Fruit fly (Drosophila melanogaster) whole organism, embryonic: ENCODE results near the gene CG1635.
A peak's percentile ranks its signal among the peaks of the same experiment; 100 is the strongest.

Experiments
- Antp ChIP-seq: fragments of 200-800 bp; sonication (Bioruptor generic); optimal IDR thresholded peaks from 3 replicates; lab custom pipeline; 2016; ENCODE audit warnings: missing biosample characterization, missing genetic modification characterization
- Blimp-1 ChIP-seq: fragments of 200-800 bp; sonication (Bioruptor generic); optimal IDR thresholded peaks from 3 replicates; lab custom pipeline; 2018; ENCODE audit warnings: missing biosample characterization, missing genetic modification characterization, mild to moderate bottlenecking, moderate library complexity, missing genetic modification reagents
- CG10209 ChIP-seq: fragments of 200-800 bp; sonication (Bioruptor generic); optimal IDR thresholded peaks from 3 replicates; lab custom pipeline; 2017; ENCODE audit warnings: missing biosample characterization, mild to moderate bottlenecking, missing genetic modification characterization, missing genetic modification reagents
- CG11247 ChIP-seq: fragments of 200-800 bp; sonication (Bioruptor generic); IDR thresholded peaks from 2 replicates; pipeline ENCODE4 v1.3.6; 2022; ENCODE audit warnings: missing biosample characterization, missing genetic modification characterization
- CG11398 ChIP-seq: fragments of 200-800 bp; sonication (Bioruptor generic); optimal IDR thresholded peaks from 2 replicates; lab custom pipeline; 2016; ENCODE audit warnings: missing biosample characterization, missing genetic modification characterization
- CG11504 ChIP-seq: fragments of 200-800 bp; sonication (Bioruptor generic); optimal IDR thresholded peaks from 3 replicates; lab custom pipeline; 2019; ENCODE audit warnings: missing biosample characterization, mild to moderate bottlenecking, missing genetic modification characterization, moderate library complexity
- CG12104 ChIP-seq: fragments of 200-800 bp; sonication (Bioruptor generic); optimal IDR thresholded peaks from 3 replicates; lab custom pipeline; 2016; ENCODE audit warnings: missing biosample characterization, missing genetic modification characterization
- CG13287 ChIP-seq: fragments of 200-800 bp; sonication (Bioruptor generic); IDR thresholded peaks from 2 replicates; pipeline ENCODE4 v1.3.6; 2022; ENCODE audit warnings: missing biosample characterization, missing genetic modification characterization; ENCODE audit not compliant: partially characterized antibody
- CG13624 ChIP-seq: fragments of 200-800 bp; sonication (Bioruptor generic); optimal IDR thresholded peaks from 2 replicates; lab custom pipeline; 2016; ENCODE audit warnings: missing biosample characterization, missing genetic modification characterization
- CG14965 ChIP-seq: fragments of 200-800 bp; sonication (Bioruptor generic); optimal IDR thresholded peaks from 2 replicates; lab custom pipeline; 2016; ENCODE audit warnings: missing biosample characterization, missing genetic modification characterization, borderline replicate concordance
- CG16813 ChIP-seq: fragments of 200-800 bp; sonication (Bioruptor generic); IDR thresholded peaks from 3 replicates; pipeline ENCODE4 v1.3.6; 2022; ENCODE audit warnings: missing biosample characterization, missing genetic modification characterization; ENCODE audit not compliant: partially characterized antibody
- CG17186 ChIP-seq: fragments of 200-800 bp; sonication (Bioruptor generic); optimal IDR thresholded peaks from 3 replicates; lab custom pipeline; 2017; ENCODE audit warnings: missing biosample characterization, missing genetic modification reagents, missing genetic modification characterization
- CG17385 ChIP-seq: fragments of 200-800 bp; sonication (Bioruptor generic); optimal IDR thresholded peaks from 3 replicates; lab custom pipeline; 2018; ENCODE audit warnings: missing biosample characterization, mild to moderate bottlenecking, missing genetic modification characterization
- CG18011 ChIP-seq: fragments of 200-800 bp; sonication (Bioruptor generic); optimal IDR thresholded peaks from 2 replicates; lab custom pipeline; 2017; ENCODE audit warnings: missing biosample characterization, missing genetic modification characterization, mild to moderate bottlenecking, moderate library complexity, missing genotype
- CG2199 ChIP-seq: fragments of 200-800 bp; sonication (Bioruptor generic); IDR thresholded peaks from 3 replicates; pipeline ENCODE4 v1.3.6; 2022; ENCODE audit warnings: missing biosample characterization, missing genetic modification characterization
- CG32532 ChIP-seq: fragments of 200-800 bp; sonication (Bioruptor generic); IDR thresholded peaks from 2 replicates; pipeline ENCODE4 v1.3.6; 2022; ENCODE audit warnings: missing biosample characterization, missing genetic modification characterization
- CG3838 ChIP-seq: fragments of 200-800 bp; sonication (Bioruptor generic); optimal IDR thresholded peaks from 3 replicates; lab custom pipeline; 2016; ENCODE audit warnings: missing biosample characterization, missing genetic modification characterization
- CG4282 ChIP-seq: fragments of 200-800 bp; sonication (Bioruptor generic); optimal IDR thresholded peaks from 2 replicates; lab custom pipeline; 2016; ENCODE audit warnings: missing biosample characterization, missing genetic modification characterization
- CG43689 ChIP-seq: fragments of 200-800 bp; sonication (Bioruptor generic); IDR thresholded peaks from 2 replicates; pipeline ENCODE4 v1.3.6; 2022; ENCODE audit warnings: missing biosample characterization, missing genetic modification characterization
- CG5180 ChIP-seq: fragments of 200-800 bp; sonication (Bioruptor generic); optimal IDR thresholded peaks from 3 replicates; lab custom pipeline; 2017; ENCODE audit warnings: missing biosample characterization, missing genetic modification characterization, mild to moderate bottlenecking, moderate library complexity, missing genetic modification reagents
- CG7357 ChIP-seq: fragments of 200-800 bp; sonication (Bioruptor generic); IDR thresholded peaks from 3 replicates; pipeline ENCODE4 v1.3.6; 2022; ENCODE audit warnings: missing biosample characterization, missing genetic modification characterization
- CG8478 ChIP-seq: fragments of >200 bp; optimal IDR thresholded peaks from 2 replicates; lab custom pipeline; 2018
- CG8924 ChIP-seq: fragments of 200-800 bp; optimal IDR thresholded peaks from 3 replicates; lab custom pipeline; 2019; ENCODE audit warnings: missing biosample characterization, mild to moderate bottlenecking, missing genetic modification characterization, moderate library complexity
- CG9609 ChIP-seq: fragments of 200-800 bp; sonication (Bioruptor generic); optimal IDR thresholded peaks from 3 replicates; lab custom pipeline; 2016; ENCODE audit warnings: missing biosample characterization, missing genetic modification characterization
- CG9797 ChIP-seq: fragments of 200-800 bp; sonication (Bioruptor generic); optimal IDR thresholded peaks from 3 replicates; lab custom pipeline; 2018; ENCODE audit warnings: missing biosample characterization, mild to moderate bottlenecking, missing genetic modification characterization
- CG9876 ChIP-seq: fragments of 200-800 bp; sonication (Bioruptor generic); optimal IDR thresholded peaks from 2 replicates; lab custom pipeline; 2016; ENCODE audit warnings: missing biosample characterization, missing genetic modification characterization
- Fer1 ChIP-seq: fragments of 200-800 bp; sonication (Bioruptor generic); optimal IDR thresholded peaks from 2 replicates; lab custom pipeline; 2017; ENCODE audit warnings: missing biosample characterization, mild to moderate bottlenecking, missing genetic modification characterization
- HmgD ChIP-seq: fragments of 200-800 bp; sonication (Bioruptor generic); optimal IDR thresholded peaks from 3 replicates; lab custom pipeline; 2016; ENCODE audit warnings: missing biosample characterization, missing genetic modification characterization
- HmgZ ChIP-seq: fragments of 200-800 bp; sonication (Bioruptor generic); optimal IDR thresholded peaks from 2 replicates; lab custom pipeline; 2018; ENCODE audit warnings: missing biosample characterization, mild to moderate bottlenecking, missing genetic modification characterization
- Hmr ChIP-seq: fragments of 200-800 bp; sonication (Bioruptor generic); optimal IDR thresholded peaks from 3 replicates; lab custom pipeline; 2017; ENCODE audit warnings: mild to moderate bottlenecking, missing biosample characterization, missing genetic modification reagents, missing genetic modification characterization
- Hmx ChIP-seq: fragments of 200-800 bp; sonication (Bioruptor generic); optimal IDR thresholded peaks from 2 replicates; lab custom pipeline; 2016; ENCODE audit warnings: missing biosample characterization, missing genetic modification characterization
- NK7.1 ChIP-seq: fragments of 200-800 bp; sonication (Bioruptor generic); optimal IDR thresholded peaks from 3 replicates; lab custom pipeline; 2016; ENCODE audit warnings: missing biosample characterization, missing genetic modification characterization
- YL-1 ChIP-seq: fragments of 200-800 bp; sonication (Bioruptor generic); optimal IDR thresholded peaks from 3 replicates; lab custom pipeline; 2017; ENCODE audit warnings: missing biosample characterization, mild to moderate bottlenecking, missing genetic modification characterization
- bowl ChIP-seq: fragments of 200-800 bp; sonication (Bioruptor generic); IDR thresholded peaks from 2 replicates; pipeline ENCODE4 v1.3.6; 2022; ENCODE audit warnings: missing biosample characterization, missing genetic modification characterization
- caup ChIP-seq: fragments of 200-800 bp; sonication (Bioruptor generic); optimal IDR thresholded peaks from 3 replicates; lab custom pipeline; 2017; ENCODE audit warnings: missing biosample characterization, mild to moderate bottlenecking, missing genetic modification characterization, moderate library complexity; ENCODE audit not compliant: severe bottlenecking
- chinmo ChIP-seq: fragments of 200-800 bp; sonication (Bioruptor generic); IDR thresholded peaks from 4 replicates; pipeline ENCODE4 v1.3.6; 2022; ENCODE audit warnings: missing biosample characterization, missing genetic modification characterization; ENCODE audit not compliant: partially characterized antibody
- chn ChIP-seq: fragments of 200-800 bp; sonication (Bioruptor generic); optimal IDR thresholded peaks from 2 replicates; lab custom pipeline; 2016; ENCODE audit warnings: missing biosample characterization, missing genetic modification characterization
- da ChIP-seq: fragments of 200-800 bp; sonication (Bioruptor generic); optimal IDR thresholded peaks from 2 replicates; lab custom pipeline; 2016; ENCODE audit warnings: missing biosample characterization, missing genetic modification characterization
- dysf ChIP-seq: fragments of 200-800 bp; sonication (Bioruptor generic); IDR thresholded peaks from 3 replicates; pipeline ENCODE4 v1.3.6; 2022; ENCODE audit warnings: missing biosample characterization, missing genetic modification characterization
- eyg ChIP-seq: fragments of 200-800 bp; sonication (Bioruptor generic); optimal IDR thresholded peaks from 3 replicates; lab custom pipeline; 2016; ENCODE audit warnings: missing biosample characterization, missing genetic modification characterization
- kah ChIP-seq: fragments of 200-800 bp; sonication (Bioruptor generic); optimal IDR thresholded peaks from 2 replicates; lab custom pipeline; 2018; ENCODE audit warnings: missing biosample characterization, mild to moderate bottlenecking, missing genetic modification characterization
- nau ChIP-seq: fragments of 200-800 bp; sonication (Bioruptor generic); optimal IDR thresholded peaks from 3 replicates; lab custom pipeline; 2017; ENCODE audit warnings: missing biosample characterization, mild to moderate bottlenecking, missing genetic modification characterization, missing genetic modification reagents
- pfk ChIP-seq: fragments of 200-800 bp; sonication (Bioruptor generic); optimal IDR thresholded peaks from 2 replicates; lab custom pipeline; 2018; ENCODE audit warnings: missing biosample characterization, mild to moderate bottlenecking, missing genetic modification characterization, moderate library complexity
- tin ChIP-seq: fragments of 200-800 bp; sonication (Bioruptor generic); optimal IDR thresholded peaks from 3 replicates; lab custom pipeline; 2016; ENCODE audit warnings: missing biosample characterization, missing genetic modification characterization
- tup ChIP-seq: fragments of 200-800 bp; sonication (Bioruptor generic); optimal IDR thresholded peaks from 2 replicates; lab custom pipeline; 2016; ENCODE audit warnings: missing biosample characterization, mild to moderate bottlenecking, missing genetic modification characterization, moderate library complexity
- tx ChIP-seq: fragments of 200-800 bp; sonication (Bioruptor generic); optimal IDR thresholded peaks from 2 replicates; lab custom pipeline; 2016; ENCODE audit warnings: missing biosample characterization, missing genetic modification characterization
- unc-4 ChIP-seq: fragments of 200-800 bp; sonication (Bioruptor generic); IDR thresholded peaks from 2 replicates; pipeline ENCODE4 v1.3.6; 2022; ENCODE audit warnings: missing biosample characterization, missing genetic modification characterization; ENCODE audit not compliant: partially characterized antibody
- vnd ChIP-seq: fragments of 200-800 bp; sonication (Bioruptor generic); IDR thresholded peaks from 3 replicates; pipeline ENCODE4 v1.3.6; 2022; ENCODE audit warnings: missing biosample characterization, missing genetic modification characterization; ENCODE audit not compliant: partially characterized antibody
- zf30C ChIP-seq: fragments of 200-800 bp; sonication (Bioruptor generic); optimal IDR thresholded peaks from 3 replicates; lab custom pipeline; 2018; ENCODE audit warnings: missing biosample characterization, mild to moderate bottlenecking, missing genetic modification characterization

The CG1635 gene

DNA sequence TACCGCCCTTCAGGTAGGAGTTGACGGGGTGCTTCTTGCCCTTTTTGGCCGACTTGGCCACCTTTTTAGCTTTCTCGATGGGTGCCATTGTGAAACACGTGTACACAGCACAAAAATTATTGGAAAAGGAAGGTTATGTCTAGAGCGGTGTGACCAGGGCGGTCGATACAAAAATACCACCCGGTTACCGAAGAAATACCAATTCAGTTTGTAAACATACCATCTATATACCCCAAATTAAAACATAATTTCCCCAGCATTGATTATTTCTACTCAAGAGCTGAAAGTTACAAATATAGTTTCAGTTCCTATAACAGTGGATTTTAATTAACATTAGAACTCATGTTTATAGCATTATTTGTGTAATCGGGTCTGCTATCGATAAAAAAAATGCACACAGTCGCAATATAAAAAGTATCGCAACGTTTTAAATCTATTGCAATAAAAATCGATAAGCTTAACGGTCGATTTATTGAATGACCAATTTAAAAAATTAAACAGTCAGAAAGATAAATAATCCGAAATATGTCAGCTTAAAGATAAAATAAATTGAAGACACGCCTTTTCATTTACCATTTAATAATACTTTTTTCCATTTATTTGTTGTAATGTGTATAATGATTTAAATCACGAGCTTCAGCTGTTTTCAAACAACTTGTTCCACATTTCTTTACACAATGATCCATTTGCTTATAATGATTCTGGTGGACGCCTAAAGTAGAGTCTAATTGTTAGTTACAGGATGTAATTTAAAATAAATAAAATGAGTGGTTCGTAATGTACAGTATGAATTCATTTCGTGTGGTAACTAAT, 7.8 kb downstream of the CG1635 start, which contains the start of gene RpL6 (continued):
- no peak for TF ChIP-seq CG9609 (GFP tag; lab: Kevin White, UChicago)
- peak; percentile 47 for TF ChIP-seq pfk (GFP tag; lab: Kevin White, UChicago)
- TF ChIP-seq CG13287 = peak; percentile 88
- TF ChIP-seq tin = no peak
- no peak for TF ChIP-seq CG3838 (GFP tag; lab: Kevin White, UChicago)
- TF ChIP-seq tup = no peak
- TF ChIP-seq unc-4 (GFP tag; lab: Robert Waterston, UW) = peak; percentile 86
- TF ChIP-seq Antp = no peak
- TF ChIP-seq CG4282 (GFP tag; lab: Kevin White, UChicago) = no peak
- no peak for TF ChIP-seq CG2199
- TF ChIP-seq chn (GFP tag; lab: Kevin White, UChicago) = no peak
- TF ChIP-seq CG9876 (GFP tag; lab: Kevin White, UChicago) = no peak
- no peak for TF ChIP-seq CG43689 (GFP tag; lab: Robert Waterston, UW)
- peak; percentile 16 for TF ChIP-seq CG13624
- TF ChIP-seq CG7357 (GFP tag; lab: Robert Waterston, UW) = no peak
- no peak for TF ChIP-seq NK7.1 (GFP tag; lab: Kevin White, UChicago)
- TF ChIP-seq CG17186 (GFP tag; lab: Kevin White, UChicago) = peak; percentile 36
- peak; percentile 33 for TF ChIP-seq CG8924
- TF ChIP-seq Hmr (GFP tag; lab: Kevin White, UChicago) = peak; percentile 57
- no peak for TF ChIP-seq da (GFP tag; lab: Kevin White, UChicago)
- no peak for TF ChIP-seq CG14965 (GFP tag; lab: Kevin White, UChicago)
- no peak for TF ChIP-seq nau (GFP tag; lab: Kevin White, UChicago)
- peak; percentile 20 for TF ChIP-seq kah
- TF ChIP-seq CG11504 (tag; lab: Kevin White, UChicago) = no peak
- TF ChIP-seq CG11398 = no peak
- peak; percentile 91 for TF ChIP-seq CG9797 (GFP tag; lab: Kevin White, UChicago)
- no peak for TF ChIP-seq Hmx (GFP tag; lab: Kevin White, UChicago)
- peak; percentile 98 for TF ChIP-seq YL-1 (GFP tag; lab: Kevin White, UChicago)
- peak; percentile 12 for TF ChIP-seq CG17385 (GFP tag; lab: Kevin White, UChicago)
- no peak for TF ChIP-seq dysf (GFP tag; lab: Robert Waterston, UW)
- TF ChIP-seq vnd = peak; percentile 73
- no peak for TF ChIP-seq CG5180 (GFP tag; lab: Kevin White, UChicago)
- peak; percentile 43 for TF ChIP-seq CG32532 (GFP tag; lab: Robert Waterston, UW)
- TF ChIP-seq Fer1 = peak; percentile 40
- peak; percentile 79; the same call in 2 of the 4 replicates for TF ChIP-seq chinmo (GFP tag; lab: Robert Waterston, UW)
- no peak for TF ChIP-seq tx
- TF ChIP-seq CG11247 (GFP tag; lab: Robert Waterston, UW) = 0 out of 2 replicates have a peak, but pooled peaks have one; percentile 36
- TF ChIP-seq CG8478 = no peak
- TF ChIP-seq CG10209 (GFP tag; lab: Kevin White, UChicago) = no peak
- TF ChIP-seq HmgZ = peak; percentile 63
- TF ChIP-seq CG18011 (GFP tag; lab: Kevin White, UChicago) = no peak
- TF ChIP-seq caup (GFP tag; lab: Kevin White, UChicago) = peak; percentile 16
- no peak for TF ChIP-seq CG12104 (GFP tag; lab: Kevin White, UChicago)
- TF ChIP-seq HmgD (GFP tag; lab: Kevin White, UChicago) = no peak
- no peak for TF ChIP-seq eyg (GFP tag; lab: Kevin White, UChicago)
- no peak for TF ChIP-seq bowl (GFP tag; lab: Robert Waterston, UW)
- no peak for TF ChIP-seq zf30C
- peak; percentile 82 for TF ChIP-seq CG16813 (GFP tag; lab: Robert Waterston, UW)
- no peak for TF ChIP-seq Blimp-1
